Worm (Caenorhabditis elegans) whole organism, mixed stage, embryonic: ENCODE results near the gene mrps-28.

ENCODE experiments used
- blmp-1 ChIP-seq: fragments of 150-350 bp; optimal IDR thresholded peaks from 2 replicates; lab custom pipeline; 2014; ENCODE audit warnings: missing biosample characterization, missing genetic modification characterization
- ces-1 ChIP-seq: fragments of 150-350 bp; optimal IDR thresholded peaks from 2 replicates; lab custom pipeline; 2014; ENCODE audit warnings: missing biosample characterization, missing genetic modification reagents, missing genetic modification characterization
- lin-13 ChIP-seq: fragments of 150-350 bp; optimal IDR thresholded peaks from 2 replicates; lab custom pipeline; 2014; ENCODE audit warnings: missing biosample characterization, missing genetic modification characterization
- snpc-4 ChIP-seq: fragments of 150-350 bp; optimal IDR thresholded peaks from 2 replicates; lab custom pipeline; 2014; ENCODE audit warnings: missing biosample characterization, missing genetic modification characterization

DNA sequence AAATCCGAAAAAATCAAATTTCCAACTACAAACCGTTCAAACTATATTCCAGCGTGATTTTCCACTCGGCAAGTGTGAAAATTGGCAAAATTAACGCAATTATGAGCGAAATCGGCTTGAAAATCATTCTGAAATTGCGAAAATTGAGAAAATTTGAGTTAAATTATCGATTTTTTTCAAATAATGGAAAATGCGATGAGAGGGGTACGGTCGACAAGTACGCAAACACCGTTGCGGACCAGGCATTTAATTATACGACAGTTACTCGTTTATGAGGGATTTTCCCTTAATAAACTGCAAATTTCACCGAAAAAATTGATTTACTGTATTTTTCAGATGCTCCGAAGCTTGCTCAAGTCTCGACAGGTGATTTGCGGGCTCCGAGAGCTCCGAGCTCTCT, at the start of gene mrps-28, which contains the start of gene Y43F8C.7:
- TF ChIP-seq lin-13 (tag; lab: Kevin White, UChicago) (peak; percentile 48), blmp-1 (tag; lab: Kevin White, UChicago) (no peak), snpc-4 (no peak), ces-1 (GFP tag; lab: Kevin White, UChicago) (peak; percentile 82)
